Worm (Caenorhabditis elegans) whole organism, young adult: ENCODE measurements around the gene C10A4.3.

Experiments
- snpc-4 ChIP-seq, 5 experiments: fragments of 150-350 bp in 1 of 5; sonication (generic microtip) in 4 of 5; optimal IDR thresholded peaks; 2 replicates each; lab custom pipeline; 2014 to 2018; ENCODE audit warnings: missing genetic modification characterization in 5 of 5, missing biosample characterization in 3 of 5, antibody characterized with exemption in 2 of 5, mild to moderate bottlenecking in 2 of 5, missing compliant biosample characterization in 2 of 5, missing genotype in 2 of 5, moderate library complexity in 2 of 5, missing genetic modification reagents in 1 of 5
- unc-62 ChIP-seq: fragments of 150-350 bp; optimal IDR thresholded peaks from 2 replicates; lab custom pipeline; 2014; ENCODE audit warnings: missing biosample characterization, missing genetic modification reagents, missing genetic modification characterization

DNA sequence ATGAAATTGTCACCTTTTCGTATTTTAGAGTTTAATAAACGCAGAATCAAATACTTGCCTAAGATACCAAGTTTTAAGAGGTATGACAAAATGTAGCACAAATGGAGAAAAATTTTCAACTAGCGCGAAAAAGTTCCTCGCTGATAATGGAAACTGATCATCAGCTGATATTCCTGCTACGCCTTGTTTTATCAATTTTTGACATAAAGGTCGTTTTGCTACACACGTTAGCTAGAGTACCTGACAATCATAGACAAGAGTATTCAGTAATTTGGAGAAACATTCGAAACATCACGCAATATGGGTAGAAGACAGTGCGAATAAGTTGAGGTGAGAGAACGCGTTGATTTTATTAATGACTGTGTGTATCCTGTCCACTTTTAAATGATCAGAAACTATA, 40.2 kb downstream of the C10A4.3 start:
- TF ChIP-seq snpc-4 (GFP tag; optimal IDR thresholded peaks at IDR 0.05; lab: Kevin White, UChicago) (no peak), snpc-4 (tag; optimal IDR thresholded peaks at IDR 0.05; lab: Kevin White, UChicago) (no peak), unc-62 (GFP tag; lab: Kevin White, UChicago) (peak; percentile 10)
